Worm (Caenorhabditis elegans): Measurements from ENCODE around the gene cank-26.
A peak's percentile ranks its signal among the peaks of the same experiment; 100 is the strongest.

ce11 chrII:3960276-3960675, 14.6 kb downstream of the cank-26 start:
- TF ChIP-seq pqm-1 (tag; optimal IDR thresholded peaks at IDR 0.05) (no peak), lin-39 (tag; optimal IDR thresholded peaks at IDR 0.05) (no peak), nhr-41 (GFP tag; IDR thresholded peaks at IDR 0.05) (no peak), lsy-2 (tag; optimal IDR thresholded peaks at IDR 0.05) (peak in 1 of 2 experiments; percentile 55), snpc-4 (tag; optimal IDR thresholded peaks at IDR 0.05) (no peak), ama-1 (optimal IDR thresholded peaks at IDR 0.05) (no peak), unc-130 (GFP tag; optimal IDR thresholded peaks at IDR 0.05) (no peak), aha-1 (tag) (peak; percentile 87), nhr-237 (tag; optimal IDR thresholded peaks at IDR 0.05) (no peak), skn-1 (tag; optimal IDR thresholded peaks at IDR 0.05) (no peak), nhr-28 (tag; optimal IDR thresholded peaks at IDR 0.05) (no peak), pha-4 (GFP tag; IDR thresholded peaks at IDR 0.05) (no peak), pha-4 (tag; optimal IDR thresholded peaks at IDR 0.05) (no peak), nhr-77 (tag; optimal IDR thresholded peaks at IDR 0.05) (no peak)

Measured in whole organism, L4 larva.